Worm (Caenorhabditis elegans) whole organism, late embryonic: Measurements from ENCODE around the gene nhr-87.

Source experiments
- C08G9.2 ChIP-seq: sonication (generic microtip); optimal IDR thresholded peaks from 2 replicates; lab custom pipeline; 2016; ENCODE audit warnings: mild to moderate bottlenecking, missing genetic modification characterization, moderate library complexity, missing compliant biosample characterization
- C38D4.7 ChIP-seq: fragments of 200-800 bp; sonication (Bioruptor generic); optimal IDR thresholded peaks from 2 replicates; lab custom pipeline; 2018; ENCODE audit warnings: mild to moderate bottlenecking, missing genetic modification characterization, moderate library complexity, missing compliant biosample characterization
- K02D7.2 ChIP-seq: sonication (generic microtip); optimal IDR thresholded peaks from 2 replicates; lab custom pipeline; 2017; ENCODE audit warnings: mild to moderate bottlenecking, missing genetic modification characterization, missing compliant biosample characterization
- T23F11.4 ChIP-seq: fragments of 200-800 bp; sonication (Bioruptor generic); optimal IDR thresholded peaks from 2 replicates; lab custom pipeline; 2018; ENCODE audit warnings: mild to moderate bottlenecking, missing genetic modification characterization, missing compliant biosample characterization
- Y22D7AL.16 ChIP-seq: sonication (generic microtip); optimal IDR thresholded peaks from 2 replicates; lab custom pipeline; 2016; ENCODE audit warnings: missing genetic modification characterization, missing compliant biosample characterization
- ahr-1 ChIP-seq: sonication (generic microtip); optimal IDR thresholded peaks from 2 replicates; lab custom pipeline; 2016; ENCODE audit warnings: missing genetic modification characterization, missing compliant biosample characterization
- ama-1 ChIP-seq: fragments of 150-350 bp; optimal IDR thresholded peaks from 2 replicates; lab custom pipeline; 2014
- ceh-14 ChIP-seq: sonication (generic microtip); optimal IDR thresholded peaks from 2 replicates; lab custom pipeline; 2016; ENCODE audit warnings: missing genotype, missing genetic modification characterization, missing compliant biosample characterization
- ceh-19 ChIP-seq: fragments of 200-800 bp; sonication (Bioruptor generic); optimal IDR thresholded peaks from 2 replicates; lab custom pipeline; 2018; ENCODE audit warnings: mild to moderate bottlenecking, missing genetic modification characterization, missing compliant biosample characterization
- ceh-22 ChIP-seq: sonication (generic microtip); optimal IDR thresholded peaks from 2 replicates; lab custom pipeline; 2017; ENCODE audit warnings: missing biosample characterization, missing genetic modification characterization
- ceh-24 ChIP-seq: sonication (generic microtip); optimal IDR thresholded peaks from 2 replicates; lab custom pipeline; 2016; ENCODE audit warnings: mild to moderate bottlenecking, missing genetic modification characterization, missing compliant biosample characterization
- ceh-30 ChIP-seq: fragments of 150-350 bp; optimal IDR thresholded peaks from 2 replicates; lab custom pipeline; 2014; ENCODE audit warnings: missing biosample characterization, missing genetic modification characterization
- ceh-31 ChIP-seq: sonication (generic microtip); optimal IDR thresholded peaks from 2 replicates; lab custom pipeline; 2016; ENCODE audit warnings: missing genetic modification characterization, missing compliant biosample characterization
- che-1 ChIP-seq: sonication (generic microtip); optimal IDR thresholded peaks from 2 replicates; lab custom pipeline; 2016; ENCODE audit warnings: mild to moderate bottlenecking, missing genetic modification characterization, missing compliant biosample characterization
- dmd-4 ChIP-seq: sonication (generic microtip); optimal IDR thresholded peaks from 2 replicates; lab custom pipeline; 2016; ENCODE audit warnings: borderline replicate concordance, missing genetic modification characterization, missing compliant biosample characterization
- dve-1 ChIP-seq: sonication (generic microtip); optimal IDR thresholded peaks from 2 replicates; lab custom pipeline; 2017; ENCODE audit warnings: antibody characterized with exemption, mild to moderate bottlenecking, missing genetic modification characterization, missing compliant biosample characterization
- elt-4 ChIP-seq: sonication (generic microtip); optimal IDR thresholded peaks from 2 replicates; lab custom pipeline; 2016; ENCODE audit warnings: missing genetic modification characterization, missing compliant biosample characterization
- ets-4 ChIP-seq: sonication (generic microtip); optimal IDR thresholded peaks from 2 replicates; lab custom pipeline; 2016; ENCODE audit warnings: missing genetic modification characterization, missing compliant biosample characterization
- fkh-10 ChIP-seq: fragments of 150-350 bp; optimal IDR thresholded peaks from 2 replicates; lab custom pipeline; 2014; ENCODE audit warnings: missing biosample characterization, missing genetic modification reagents, missing genetic modification characterization
- fkh-6 ChIP-seq: sonication (generic microtip); optimal IDR thresholded peaks from 2 replicates; lab custom pipeline; 2016; ENCODE audit warnings: missing genetic modification characterization, missing compliant biosample characterization
- hlh-15 ChIP-seq: sonication (generic microtip); optimal IDR thresholded peaks from 2 replicates; lab custom pipeline; 2016; ENCODE audit warnings: missing genetic modification characterization, missing compliant biosample characterization
- hlh-30 ChIP-seq: sonication (generic microtip); optimal IDR thresholded peaks from 2 replicates; lab custom pipeline; 2017; ENCODE audit warnings: antibody characterized with exemption, missing genetic modification characterization, missing compliant biosample characterization; ENCODE audit not compliant: insufficient read depth
- hlh-8 ChIP-seq: sonication (generic microtip); optimal IDR thresholded peaks from 2 replicates; lab custom pipeline; 2016; ENCODE audit warnings: missing genotype, missing genetic modification characterization, missing compliant biosample characterization
- lim-6 ChIP-seq: sonication (generic microtip); optimal IDR thresholded peaks from 2 replicates; lab custom pipeline; 2016; ENCODE audit warnings: missing genetic modification characterization, missing compliant biosample characterization
- lin-11 ChIP-seq: fragments of 200-800 bp; sonication (Bioruptor generic); optimal IDR thresholded peaks from 2 replicates; lab custom pipeline; 2018; ENCODE audit warnings: mild to moderate bottlenecking, missing genetic modification characterization, missing compliant biosample characterization
- madf-2 ChIP-seq: sonication (generic microtip); optimal IDR thresholded peaks from 2 replicates; lab custom pipeline; 2017; ENCODE audit warnings: missing genetic modification characterization, missing compliant biosample characterization
- nhr-11 ChIP-seq: fragments of 150-350 bp; optimal IDR thresholded peaks from 2 replicates; lab custom pipeline; 2014; ENCODE audit warnings: missing biosample characterization, missing genetic modification characterization
- nhr-232 ChIP-seq: sonication (generic microtip); optimal IDR thresholded peaks from 2 replicates; lab custom pipeline; 2016; ENCODE audit warnings: missing genetic modification characterization, missing compliant biosample characterization
- odd-2 ChIP-seq: sonication (generic microtip); optimal IDR thresholded peaks from 2 replicates; lab custom pipeline; 2017; ENCODE audit warnings: antibody characterized with exemption, mild to moderate bottlenecking, missing genetic modification characterization, missing compliant biosample characterization
- pag-3 ChIP-seq: sonication (generic microtip); optimal IDR thresholded peaks from 2 replicates; lab custom pipeline; 2016; ENCODE audit warnings: missing compliant biosample characterization, missing genetic modification characterization, borderline replicate concordance
- pat-9 ChIP-seq: fragments of 200-800 bp; sonication (Bioruptor generic); optimal IDR thresholded peaks from 2 replicates; lab custom pipeline; 2018; ENCODE audit warnings: mild to moderate bottlenecking, missing genetic modification characterization, moderate library complexity, missing compliant biosample characterization
- pha-2 ChIP-seq: sonication (generic microtip); optimal IDR thresholded peaks from 2 replicates; lab custom pipeline; 2017; ENCODE audit warnings: mild to moderate bottlenecking, missing genetic modification characterization, missing compliant biosample characterization
- pha-4 ChIP-seq: fragments of 150-350 bp; optimal IDR thresholded peaks from 2 replicates; lab custom pipeline; 2018; ENCODE audit warnings: missing biosample characterization, missing genetic modification reagents, missing genetic modification characterization
- pqm-1 ChIP-seq: sonication (generic microtip); optimal IDR thresholded peaks from 2 replicates; lab custom pipeline; 2016; ENCODE audit warnings: missing genetic modification characterization, missing compliant biosample characterization
- pros-1 ChIP-seq: fragments of 150-350 bp; optimal IDR thresholded peaks from 2 replicates; lab custom pipeline; 2014; ENCODE audit warnings: missing biosample characterization, missing genetic modification reagents, missing genetic modification characterization
- ref-2 ChIP-seq: sonication (generic microtip); optimal IDR thresholded peaks from 2 replicates; lab custom pipeline; 2016; ENCODE audit warnings: missing genetic modification characterization, missing compliant biosample characterization
- sdc-2 ChIP-seq: sonication (generic microtip); optimal IDR thresholded peaks from 2 replicates; lab custom pipeline; 2016; ENCODE audit warnings: missing genotype, missing genetic modification characterization, missing compliant biosample characterization
- sox-4 ChIP-seq: sonication (generic microtip); optimal IDR thresholded peaks from 2 replicates; lab custom pipeline; 2017; ENCODE audit warnings: mild to moderate bottlenecking, missing genetic modification characterization, inconsistent platforms, missing compliant biosample characterization
- tbx-2 ChIP-seq: sonication (generic microtip); optimal IDR thresholded peaks from 2 replicates; lab custom pipeline; 2016; ENCODE audit warnings: missing genetic modification characterization, missing compliant biosample characterization
- tbx-7 ChIP-seq: sonication (generic microtip); optimal IDR thresholded peaks from 2 replicates; lab custom pipeline; 2016; ENCODE audit warnings: missing genotype, missing genetic modification characterization, missing compliant biosample characterization
- ttx-3 ChIP-seq: sonication (generic microtip); optimal IDR thresholded peaks from 2 replicates; lab custom pipeline; 2016; ENCODE audit warnings: missing genetic modification reagents, missing genetic modification characterization, missing compliant biosample characterization
- unc-3 ChIP-seq, 2 experiments: fragments of 200-800 bp in 1 of 2; sonication (Bioruptor generic) in 1 of 2; sonication (generic microtip) in 1 of 2; conservative IDR thresholded peaks in 1 of 2; optimal IDR thresholded peaks in 1 of 2; 2 replicates each; pipeline versions ENCODE4 v1.3.6 to Lab custom; 2016 to 2022; ENCODE audit warnings: missing compliant biosample characterization in 2 of 2, missing genetic modification characterization in 2 of 2, missing genetic modification reagents in 1 of 2
- unc-42 ChIP-seq: sonication (generic microtip); optimal IDR thresholded peaks from 2 replicates; lab custom pipeline; 2016; ENCODE audit warnings: missing genotype, missing genetic modification characterization, missing compliant biosample characterization
- unc-55 ChIP-seq: sonication (generic microtip); optimal IDR thresholded peaks from 2 replicates; lab custom pipeline; 2017; ENCODE audit warnings: missing biosample characterization, missing genetic modification reagents, missing genetic modification characterization
- zip-5 ChIP-seq: sonication (generic microtip); optimal IDR thresholded peaks from 2 replicates; lab custom pipeline; 2016; ENCODE audit warnings: missing genetic modification characterization, missing compliant biosample characterization
- ztf-16 ChIP-seq: sonication (generic microtip); optimal IDR thresholded peaks from 2 replicates; lab custom pipeline; 2017; ENCODE audit warnings: missing genetic modification characterization, missing compliant biosample characterization

The nhr-87 gene

DNA sequence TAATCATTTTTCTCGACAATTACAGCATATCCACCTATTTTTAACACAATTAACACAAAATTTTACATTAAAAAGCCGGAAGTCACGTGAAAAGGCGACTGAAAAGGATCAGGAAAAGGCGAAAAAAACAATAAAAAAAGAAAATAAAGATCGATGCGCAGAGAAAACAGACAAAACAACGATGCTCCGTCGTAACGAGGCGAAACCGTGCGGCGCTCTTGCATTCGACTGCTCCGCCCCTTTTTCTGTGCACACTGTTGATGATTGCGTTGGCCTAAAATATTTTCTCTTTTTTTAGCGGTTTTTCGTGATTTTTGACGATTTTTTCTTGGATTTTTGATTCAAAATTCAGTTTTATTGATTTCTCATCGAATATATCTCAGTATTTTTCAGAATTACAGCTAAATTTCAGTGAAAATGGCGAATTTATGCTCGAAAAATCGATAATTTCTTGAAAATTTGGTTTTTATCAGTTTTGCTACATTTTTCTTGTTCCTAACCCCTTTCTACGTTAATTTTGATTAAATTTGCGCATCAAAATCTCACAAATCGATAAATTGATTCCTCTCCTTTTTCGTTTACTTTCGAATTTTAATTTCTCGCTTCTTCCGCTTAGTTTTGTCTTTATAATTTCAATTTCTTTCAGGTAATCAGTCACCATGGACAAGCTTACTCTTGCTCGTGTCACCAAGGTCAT, 35.4 kb downstream of the nhr-87 start, which contains the start of gene rps-28 (continued):
- peak; percentile 82 for TF ChIP-seq ets-4 (tag; lab: Kevin White, UChicago)
- peak; percentile 80 for TF ChIP-seq pha-2
- TF ChIP-seq hlh-30 (tag; lab: Kevin White, UChicago): peak; percentile 64
- peak; percentile 97 for TF ChIP-seq ceh-14 (tag; lab: Kevin White, UChicago)
- peak; percentile 24 for TF ChIP-seq pag-3 (tag; lab: Kevin White, UChicago)
- peak; percentile 73 for TF ChIP-seq Y22D7AL.16 (tag; lab: Kevin White, UChicago)
- no peak for TF ChIP-seq ceh-22
- peak; percentile 25 for TF ChIP-seq fkh-10 (GFP tag; lab: Kevin White, UChicago)
- peak; percentile 44 for TF ChIP-seq pros-1 (tag; lab: Kevin White, UChicago)
- peak; percentile 60 for TF ChIP-seq C38D4.7 (GFP tag; lab: Kevin White, UChicago)
- peak; percentile 49 for TF ChIP-seq lin-11
- TF ChIP-seq tbx-2 (tag; lab: Kevin White, UChicago): peak; percentile 98
- TF ChIP-seq unc-3 (GFP tag; conservative IDR thresholded peaks at IDR 0.05; lab: Robert Waterston, UW): peak; percentile 79
- peak; percentile 90 for TF ChIP-seq unc-3 (tag; optimal IDR thresholded peaks at IDR 0.05; lab: Kevin White, UChicago)
- TF ChIP-seq C08G9.2 (tag; lab: Kevin White, UChicago): peak; percentile 77
- peak; percentile 77 for TF ChIP-seq zip-5 (tag; lab: Kevin White, UChicago)
- peak; percentile 98 for TF ChIP-seq unc-42
- no peak for TF ChIP-seq dmd-4 (tag; lab: Kevin White, UChicago)
- TF ChIP-seq ceh-19 (GFP tag; lab: Kevin White, UChicago): peak; percentile 84
- TF ChIP-seq madf-2 (tag; lab: Kevin White, UChicago): peak; percentile 73
- peak; percentile 53 for TF ChIP-seq lim-6 (tag; lab: Kevin White, UChicago)
- TF ChIP-seq sdc-2 (tag; lab: Kevin White, UChicago): peak; percentile 50
- TF ChIP-seq ama-1 (lab: Kevin White, UChicago): no peak
- TF ChIP-seq unc-55 (GFP tag; lab: Kevin White, UChicago): peak; percentile 79
- peak; percentile 77 for TF ChIP-seq sox-4
- no peak for TF ChIP-seq elt-4 (tag; lab: Kevin White, UChicago)
- TF ChIP-seq ttx-3 (tag; lab: Kevin White, UChicago): peak; percentile 85
- TF ChIP-seq pat-9 (tag; lab: Kevin White, UChicago): peak; percentile 77
- peak; percentile 97 for TF ChIP-seq ceh-30
- TF ChIP-seq hlh-8: peak; percentile 61
- TF ChIP-seq nhr-232 (tag; lab: Kevin White, UChicago): peak; percentile 63
- peak; percentile 61 for TF ChIP-seq K02D7.2 (tag; lab: Kevin White, UChicago)
- peak; percentile 53 for TF ChIP-seq odd-2
- peak; percentile 46 for TF ChIP-seq tbx-7 (tag; lab: Kevin White, UChicago)
- peak; percentile 78 for TF ChIP-seq fkh-6 (tag; lab: Kevin White, UChicago)
- TF ChIP-seq ahr-1 (tag; lab: Kevin White, UChicago): peak; percentile 72
- peak; percentile 92 for TF ChIP-seq dve-1
- peak; percentile 69 for TF ChIP-seq che-1 (tag; lab: Kevin White, UChicago)
- TF ChIP-seq ztf-16: peak; percentile 91
- TF ChIP-seq ceh-31 (tag; lab: Kevin White, UChicago): peak; percentile 95
- TF ChIP-seq nhr-11 (tag; lab: Kevin White, UChicago): peak; percentile 56
- TF ChIP-seq T23F11.4: peak; percentile 77
- TF ChIP-seq ceh-24: no peak
- peak; percentile 12 for TF ChIP-seq pqm-1 (tag; lab: Kevin White, UChicago)
- TF ChIP-seq pha-4 (tag; lab: Kevin White, UChicago): no peak
- peak; percentile 95 for TF ChIP-seq ref-2
- TF ChIP-seq hlh-15 (tag; lab: Kevin White, UChicago): no peak
